Worm (Caenorhabditis elegans): ENCODE data around the gene R08D7.4.

Gene R08D7.4

DNA sequence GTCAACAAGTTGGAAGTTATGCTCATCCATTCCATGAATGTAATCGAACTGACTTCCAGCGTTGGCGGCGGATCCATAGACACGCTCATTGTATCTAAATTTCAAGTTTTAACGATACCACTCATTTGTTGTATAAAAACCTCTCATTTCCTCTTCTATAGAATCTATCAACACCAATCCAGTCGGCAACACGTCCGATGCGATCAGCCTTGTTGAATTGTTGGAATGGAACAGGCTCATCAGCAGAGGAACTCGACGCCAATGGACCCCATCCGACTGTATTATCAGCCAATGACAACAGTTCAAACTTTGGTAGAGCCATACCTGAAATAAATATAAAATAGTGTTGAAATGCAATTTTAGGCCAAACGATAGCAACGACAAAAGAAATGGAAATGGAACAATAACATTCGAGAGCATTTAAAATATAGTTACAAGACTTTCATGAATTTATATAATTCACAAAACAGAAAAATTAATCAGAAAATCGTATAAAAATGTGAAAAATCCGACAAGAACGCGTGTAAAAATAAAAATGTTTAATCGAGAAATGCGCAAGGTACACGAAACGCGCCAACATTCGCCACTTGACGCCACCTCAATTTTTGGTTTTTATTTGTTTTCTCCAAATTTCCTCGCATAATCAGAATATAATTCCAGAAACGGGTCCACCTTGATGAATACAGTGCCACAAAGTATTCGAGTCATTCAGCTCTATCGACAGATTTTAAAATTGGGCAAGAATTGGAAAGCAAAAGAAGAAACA, at the start of gene R08D7.4, which contains the start of gene eif-3.D:
Gene R08D7.4, plus strand, starts transcription at position 638 of the 766 bp plus-strand sequence.
Gene eif-3.D, minus strand, starts transcription at position 324 of the 766 bp plus-strand sequence.
- no peak for TF ChIP-seq ceh-16 (tag; optimal IDR thresholded peaks at IDR 0.05)
- peak; percentile 71 to 83 for TF ChIP-seq lsy-2 (tag; optimal IDR thresholded peaks at IDR 0.05)
- TF ChIP-seq mab-5 (tag; optimal IDR thresholded peaks at IDR 0.05) = peak; percentile 42
- TF ChIP-seq zag-1 (tag; optimal IDR thresholded peaks at IDR 0.05) = no peak
- no peak for TF ChIP-seq R02D3.7 (tag; optimal IDR thresholded peaks at IDR 0.05)
- peak; percentile 8 for TF ChIP-seq sma-3 (GFP tag; optimal IDR thresholded peaks at IDR 0.05)
- TF ChIP-seq F13H6.1 (tag; optimal IDR thresholded peaks at IDR 0.05) = peak; percentile 48
- peak; percentile 84 for TF ChIP-seq unc-55 (GFP tag; optimal IDR thresholded peaks at IDR 0.05)
- TF ChIP-seq alr-1 (tag; optimal IDR thresholded peaks at IDR 0.05) = no peak
- TF ChIP-seq ztf-11 (tag; optimal IDR thresholded peaks at IDR 0.05) = no peak
- no peak for TF ChIP-seq aly-2 (tag; optimal IDR thresholded peaks at IDR 0.05)
- no peak for TF ChIP-seq elt-3 (tag; optimal IDR thresholded peaks at IDR 0.05)
- TF ChIP-seq nhr-25 (tag; optimal IDR thresholded peaks at IDR 0.05) = peak; percentile 44
- TF ChIP-seq C34F6.9 (tag; optimal IDR thresholded peaks at IDR 0.05) = peak; percentile 87
- peak; percentile 72 for TF ChIP-seq gmeb-1 (tag; optimal IDR thresholded peaks at IDR 0.05)
- TF ChIP-seq ama-1 (optimal IDR thresholded peaks at IDR 0.05) = no peak
- peak; percentile 13 for TF ChIP-seq lin-11 (tag; optimal IDR thresholded peaks at IDR 0.05)
- no peak for TF ChIP-seq skn-1 (tag; optimal IDR thresholded peaks at IDR 0.05)
- no peak for TF ChIP-seq dmd-4 (tag; optimal IDR thresholded peaks at IDR 0.05)
- no peak for TF ChIP-seq mdl-1 (tag; optimal IDR thresholded peaks at IDR 0.05)
- no peak for TF ChIP-seq lin-39 (tag; optimal IDR thresholded peaks at IDR 0.05)
- TF ChIP-seq ztf-4 (tag; optimal IDR thresholded peaks at IDR 0.05) = no peak
- TF ChIP-seq nhr-11 (tag; optimal IDR thresholded peaks at IDR 0.05) = no peak
- TF ChIP-seq nhr-21 (tag; optimal IDR thresholded peaks at IDR 0.05) = no peak
- no peak for TF ChIP-seq ceh-82 (tag; optimal IDR thresholded peaks at IDR 0.05)
- TF ChIP-seq nhr-12 (tag; optimal IDR thresholded peaks at IDR 0.05) = no peak
- peak; percentile 38 for TF ChIP-seq sma-9 (GFP tag; optimal IDR thresholded peaks at IDR 0.05)
- no peak for TF ChIP-seq sma-9 (tag; optimal IDR thresholded peaks at IDR 0.05)
- peak; percentile 63 for TF ChIP-seq nhr-129 (tag; optimal IDR thresholded peaks at IDR 0.05)
- no peak for TF ChIP-seq snpc-4 (tag; optimal IDR thresholded peaks at IDR 0.05)
- peak; percentile 23 for TF ChIP-seq lin-13 (GFP tag; optimal IDR thresholded peaks at IDR 0.05)
- no peak for TF ChIP-seq nhr-77 (tag; optimal IDR thresholded peaks at IDR 0.05)
- TF ChIP-seq crh-2 (tag; optimal IDR thresholded peaks at IDR 0.05) = peak; percentile 59

- TF ChIP-seq nhr-129 (tag; optimal IDR thresholded peaks at IDR 0.05) (peak; percentile 54), mbf-1 (tag; optimal IDR thresholded peaks at IDR 0.05) (no peak), unc-55 (GFP tag; optimal IDR thresholded peaks at IDR 0.05) (no peak), crh-2 (tag; optimal IDR thresholded peaks at IDR 0.05) (peak; percentile 37), C34F6.9 (tag; optimal IDR thresholded peaks at IDR 0.05) (peak; percentile 11), skn-1 (tag; optimal IDR thresholded peaks at IDR 0.05) (no peak), dmd-4 (tag; optimal IDR thresholded peaks at IDR 0.05) (no peak), nhr-6 (tag; optimal IDR thresholded peaks at IDR 0.05) (no peak), nhr-21 (tag; optimal IDR thresholded peaks at IDR 0.05) (no peak), lin-13 (GFP tag; optimal IDR thresholded peaks at IDR 0.05) (peak; percentile 18), alr-1 (tag; optimal IDR thresholded peaks at IDR 0.05) (no peak), lsy-2 (tag; optimal IDR thresholded peaks at IDR 0.05) (peak in 1 of 2 experiments; percentile 27), elt-3 (tag; optimal IDR thresholded peaks at IDR 0.05) (no peak), ama-1 (optimal IDR thresholded peaks at IDR 0.05) (no peak), nhr-10 (tag; optimal IDR thresholded peaks at IDR 0.05) (no peak), blmp-1 (tag; optimal IDR thresholded peaks at IDR 0.05; ENCODE audit: insufficient read depth) (no peak), nhr-237 (tag; optimal IDR thresholded peaks at IDR 0.05) (no peak), unc-62 (GFP tag; optimal IDR thresholded peaks at IDR 0.05) (no peak), ztf-4 (tag; optimal IDR thresholded peaks at IDR 0.05) (peak; percentile 65), ztf-1 (GFP tag; conservative IDR thresholded peaks at IDR 0.05) (no peak), nhr-23 (tag; optimal IDR thresholded peaks at IDR 0.05) (no peak), Y55F3AM.14 (GFP tag; optimal IDR thresholded peaks at IDR 0.05) (no peak), sma-9 (GFP tag; optimal IDR thresholded peaks at IDR 0.05) (peak; percentile 39), sma-9 (tag; optimal IDR thresholded peaks at IDR 0.05) (no peak), snpc-4 (tag; optimal IDR thresholded peaks at IDR 0.05) (no peak), ceh-82 (tag; optimal IDR thresholded peaks at IDR 0.05) (no peak), ceh-16 (tag; optimal IDR thresholded peaks at IDR 0.05) (no peak), peb-1 (tag; optimal IDR thresholded peaks at IDR 0.05) (no peak), zag-1 (tag; optimal IDR thresholded peaks at IDR 0.05) (no peak), nhr-25 (tag; optimal IDR thresholded peaks at IDR 0.05) (peak; percentile 37), sma-3 (GFP tag; optimal IDR thresholded peaks at IDR 0.05) (no peak), mdl-1 (tag; optimal IDR thresholded peaks at IDR 0.05) (peak in 1 of 2 experiments; percentile 57), elt-1 (tag; optimal IDR thresholded peaks at IDR 0.05) (no peak), mab-5 (tag; optimal IDR thresholded peaks at IDR 0.05) (no peak), egl-27 (tag; optimal IDR thresholded peaks at IDR 0.05) (no peak), ZK546.5 (tag; optimal IDR thresholded peaks at IDR 0.05) (no peak)
These were observed 49.6 kb upstream of the R08D7.4 start for ce11 chrIII:8922061-8922460.
